Worm (Caenorhabditis elegans) whole organism, late embryonic: ENCODE measurements around the gene Y105C5A.26.

ENCODE experiments used
- T23F11.4 ChIP-seq: fragments of 200-800 bp; sonication (Bioruptor generic); optimal IDR thresholded peaks from 2 replicates; lab custom pipeline; 2018; ENCODE audit warnings: mild to moderate bottlenecking, missing genetic modification characterization, missing compliant biosample characterization
- ama-1 ChIP-seq: fragments of 150-350 bp; optimal IDR thresholded peaks from 2 replicates; lab custom pipeline; 2014
- ceh-34 ChIP-seq: sonication (generic microtip); optimal IDR thresholded peaks from 2 replicates; lab custom pipeline; 2016; ENCODE audit warnings: mild to moderate bottlenecking, missing genetic modification characterization, missing compliant biosample characterization
- ceh-48 ChIP-seq: sonication (generic microtip); optimal IDR thresholded peaks from 2 replicates; lab custom pipeline; 2016; ENCODE audit warnings: missing genetic modification characterization, inconsistent platforms, missing compliant biosample characterization
- ceh-9 ChIP-seq: sonication (generic microtip); optimal IDR thresholded peaks from 2 replicates; lab custom pipeline; 2016; ENCODE audit warnings: mild to moderate bottlenecking, missing genetic modification characterization, inconsistent platforms, missing compliant biosample characterization
- elt-2 ChIP-seq: sonication (generic microtip); optimal IDR thresholded peaks from 2 replicates; lab custom pipeline; 2016; ENCODE audit warnings: missing genetic modification reagents, missing genetic modification characterization, missing compliant biosample characterization
- pat-9 ChIP-seq: fragments of 200-800 bp; sonication (Bioruptor generic); optimal IDR thresholded peaks from 2 replicates; lab custom pipeline; 2018; ENCODE audit warnings: mild to moderate bottlenecking, missing genetic modification characterization, moderate library complexity, missing compliant biosample characterization
- ref-2 ChIP-seq: sonication (generic microtip); optimal IDR thresholded peaks from 2 replicates; lab custom pipeline; 2016; ENCODE audit warnings: missing genetic modification characterization, missing compliant biosample characterization
- tbx-2 ChIP-seq: sonication (generic microtip); optimal IDR thresholded peaks from 2 replicates; lab custom pipeline; 2016; ENCODE audit warnings: missing genetic modification characterization, missing compliant biosample characterization
- ttx-3 ChIP-seq: sonication (generic microtip); optimal IDR thresholded peaks from 2 replicates; lab custom pipeline; 2016; ENCODE audit warnings: missing genetic modification reagents, missing genetic modification characterization, missing compliant biosample characterization

ce11 chrIV:15701962-15702361, 20.6 kb upstream of the Y105C5A.26 start:
- TF ChIP-seq elt-2 (tag; lab: Kevin White, UChicago), result no peak
- TF ChIP-seq ama-1 (lab: Kevin White, UChicago), result no peak
- no peak for TF ChIP-seq ceh-34
- no peak for TF ChIP-seq pat-9 (tag; lab: Kevin White, UChicago)
- TF ChIP-seq tbx-2 (tag; lab: Kevin White, UChicago), result no peak
- no peak for TF ChIP-seq ceh-9
- TF ChIP-seq T23F11.4 (GFP tag; lab: Kevin White, UChicago), result no peak
- TF ChIP-seq ttx-3, result no peak
- no peak for TF ChIP-seq ceh-48 (tag; lab: Kevin White, UChicago)
- TF ChIP-seq ref-2 (tag; lab: Kevin White, UChicago), result no peak
